Worm (Caenorhabditis elegans): ENCODE data around the gene C10C5.4.
A peak's percentile ranks its signal among the peaks of the same experiment; 100 is the strongest.

Gene C10C5.4

ce11 chrIV:9386038-9386437 lies 7.7 kb downstream of the C10C5.4 start, which contains the start of gene daf-15 (continued):
- TF ChIP-seq tbx-2 (tag; optimal IDR thresholded peaks at IDR 0.05) (no peak), ZK546.5 (tag; optimal IDR thresholded peaks at IDR 0.05) (no peak), daf-12 (tag; optimal IDR thresholded peaks at IDR 0.05) (no peak), fkh-2 (tag; optimal IDR thresholded peaks at IDR 0.05) (no peak), fkh-10 (GFP tag; optimal IDR thresholded peaks at IDR 0.05) (no peak), unc-62 (GFP tag; optimal IDR thresholded peaks at IDR 0.05) (no peak), jun-1 (tag; optimal IDR thresholded peaks at IDR 0.05) (peak; percentile 15), elt-3 (tag; optimal IDR thresholded peaks at IDR 0.05) (no peak), hmg-11 (tag; optimal IDR thresholded peaks at IDR 0.05) (peak; percentile 55), elt-2 (tag; optimal IDR thresholded peaks at IDR 0.05) (peak; percentile 9), nhr-28 (tag; optimal IDR thresholded peaks at IDR 0.05) (no peak), nhr-11 (tag; optimal IDR thresholded peaks at IDR 0.05) (no peak)

- TF ChIP-seq mdl-1 (tag; optimal IDR thresholded peaks at IDR 0.05) (no peak), tbx-2 (tag; optimal IDR thresholded peaks at IDR 0.05) (no peak), elt-2 (tag; optimal IDR thresholded peaks at IDR 0.05) (no peak), ZK546.5 (tag; optimal IDR thresholded peaks at IDR 0.05) (no peak), ceh-9 (tag; optimal IDR thresholded peaks at IDR 0.05) (no peak), unc-39 (tag; optimal IDR thresholded peaks at IDR 0.05) (no peak), ceh-28 (tag; optimal IDR thresholded peaks at IDR 0.05) (no peak), nhr-28 (tag; optimal IDR thresholded peaks at IDR 0.05) (no peak), zag-1 (tag; optimal IDR thresholded peaks at IDR 0.05) (no peak), nhr-23 (tag; optimal IDR thresholded peaks at IDR 0.05) (no peak), nfya-1 (tag; optimal IDR thresholded peaks at IDR 0.05; ENCODE audit: insufficient read depth) (no peak), lsy-12 (tag; optimal IDR thresholded peaks at IDR 0.05) (no peak)
Measured at ce11 chrIV:9396118-9396517, 17.8 kb downstream of the C10C5.4 start, which contains the start of gene col-121. col-121 (minus strand) TSS chrIV:9396218.

ce11 chrIV:9397278-9397677 lies 18.9 kb downstream of the C10C5.4 start, which contains the start of gene F56D5.3:
F56D5.3 (plus strand) TSS chrIV:9397578.
- TF ChIP-seq snpc-4 (tag; optimal IDR thresholded peaks at IDR 0.05) (no peak), nhr-43 (tag; optimal IDR thresholded peaks at IDR 0.05; ENCODE audit: poor library complexity, severe bottlenecking) (no peak), R02D3.7 (tag; optimal IDR thresholded peaks at IDR 0.05) (no peak), nhr-76 (tag; optimal IDR thresholded peaks at IDR 0.05) (no peak), ceh-82 (tag; optimal IDR thresholded peaks at IDR 0.05) (no peak), egl-5 (tag; optimal IDR thresholded peaks at IDR 0.05) (no peak), jun-1 (tag; optimal IDR thresholded peaks at IDR 0.05) (no peak), pqm-1 (tag; optimal IDR thresholded peaks at IDR 0.05) (no peak), unc-39 (tag; optimal IDR thresholded peaks at IDR 0.05) (no peak), zag-1 (tag; optimal IDR thresholded peaks at IDR 0.05) (no peak), nhr-11 (tag; optimal IDR thresholded peaks at IDR 0.05) (no peak), ztf-4 (tag; optimal IDR thresholded peaks at IDR 0.05) (no peak), ztf-11 (tag; optimal IDR thresholded peaks at IDR 0.05) (no peak), ama-1 (optimal IDR thresholded peaks at IDR 0.05) (no peak), skn-1 (tag; optimal IDR thresholded peaks at IDR 0.05) (no peak), mml-1 (tag; optimal IDR thresholded peaks at IDR 0.05) (no peak)

- no peak for TF ChIP-seq tbx-2 (tag; optimal IDR thresholded peaks at IDR 0.05)
- TF ChIP-seq ceh-16 (tag; optimal IDR thresholded peaks at IDR 0.05) = no peak
- no peak for TF ChIP-seq nhr-28 (tag; optimal IDR thresholded peaks at IDR 0.05)
- no peak for TF ChIP-seq lin-39 (tag; optimal IDR thresholded peaks at IDR 0.05)
- TF ChIP-seq eor-1 (tag; optimal IDR thresholded peaks at IDR 0.05) = no peak
- no peak for TF ChIP-seq aly-2 (tag; optimal IDR thresholded peaks at IDR 0.05)
- no peak for TF ChIP-seq nhr-11 (tag; optimal IDR thresholded peaks at IDR 0.05)
- TF ChIP-seq nhr-12 (tag; optimal IDR thresholded peaks at IDR 0.05) = no peak
- no peak for TF ChIP-seq pha-4 (tag; optimal IDR thresholded peaks at IDR 0.05)
- no peak for TF ChIP-seq skn-1 (tag; optimal IDR thresholded peaks at IDR 0.05)
- no peak for TF ChIP-seq nhr-25 (tag; optimal IDR thresholded peaks at IDR 0.05)
Measured at ce11 chrIV:9398512-9398911, 20.2 kb downstream of the C10C5.4 start, which contains the start of gene F56D5.2. F56D5.2 (minus strand) TSS chrIV:9398612.
